Worm (Caenorhabditis elegans): ENCODE results near the gene F53B3.3.

F53B3.3 gene

DNA sequence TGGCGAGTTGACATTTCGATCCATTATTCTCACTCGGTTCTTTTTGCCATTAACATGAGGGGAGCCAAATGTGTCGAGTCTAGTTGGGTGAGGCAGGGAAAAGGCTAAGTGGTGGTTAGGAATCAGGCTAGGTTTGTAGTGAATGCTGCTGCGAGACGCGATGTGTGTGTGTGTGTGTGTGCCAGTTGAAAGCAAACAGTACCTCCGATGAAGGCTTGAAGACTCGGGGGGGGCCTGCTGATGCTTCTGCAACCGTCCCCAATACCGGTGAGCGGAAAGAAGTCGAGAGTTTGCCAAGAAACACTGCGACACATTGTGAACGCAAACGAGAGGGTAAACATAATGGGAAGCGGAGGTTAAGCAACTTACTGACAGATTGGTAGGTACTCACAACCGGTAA, at the start of gene F53B3.3:
Gene F53B3.3 (minus strand): TSS at position 101 of the 400 bp plus-strand sequence.
- no peak for TF ChIP-seq madf-10 (tag; optimal IDR thresholded peaks at IDR 0.05)
- no peak for TF ChIP-seq ztf-18 (tag; optimal IDR thresholded peaks at IDR 0.05)
- no peak for TF ChIP-seq Y56A3A.18 (GFP tag; IDR thresholded peaks at IDR 0.05)
- no peak for TF ChIP-seq hlh-12 (tag; optimal IDR thresholded peaks at IDR 0.05)
- TF ChIP-seq ceh-27 (GFP tag; optimal IDR thresholded peaks at IDR 0.05), result no peak
- TF ChIP-seq attf-5 (GFP tag; optimal IDR thresholded peaks at IDR 0.05), result no peak
- TF ChIP-seq aptf-2 (GFP tag; conservative IDR thresholded peaks at IDR 0.05), result no peak
- TF ChIP-seq hmg-20 (GFP tag; IDR thresholded peaks at IDR 0.05), result no peak
- TF ChIP-seq F55B11.4 (tag; optimal IDR thresholded peaks at IDR 0.05; ENCODE audit: borderline replicate concordance, insufficient read depth), result no peak
- TF ChIP-seq ztf-25 (GFP tag; IDR thresholded peaks at IDR 0.05), result no peak

DNA sequence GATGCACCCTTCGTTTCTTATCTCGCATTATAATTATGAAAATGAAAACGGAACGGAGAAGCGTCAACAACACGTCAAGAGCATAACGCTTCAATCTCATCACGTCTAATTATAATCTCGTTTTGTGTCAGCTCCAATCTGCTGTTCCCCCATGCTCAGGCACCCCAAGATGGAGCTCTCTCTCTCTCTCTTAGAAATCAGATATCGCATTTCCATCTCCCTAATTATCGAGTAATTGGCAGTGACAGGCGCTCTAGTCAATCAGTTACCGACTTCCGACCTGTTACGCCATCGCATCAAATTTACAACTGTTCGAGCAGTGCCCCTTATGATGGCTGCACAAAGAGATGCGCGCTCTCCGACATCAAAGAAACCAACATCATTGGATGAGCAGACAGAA, 49.5 kb upstream of the F53B3.3 start:
- TF ChIP-seq lsl-1 (GFP tag; optimal IDR thresholded peaks at IDR 0.05), result no peak
- TF ChIP-seq ztf-18 (tag; optimal IDR thresholded peaks at IDR 0.05), result no peak
- no peak for TF ChIP-seq ceh-91 (GFP tag; IDR thresholded peaks at IDR 0.05)
- no peak for TF ChIP-seq ztf-6 (GFP tag; IDR thresholded peaks at IDR 0.05)
- no peak for TF ChIP-seq B0336.3 (GFP tag; IDR thresholded peaks at IDR 0.05)
- no peak for TF ChIP-seq attf-6 (GFP tag; IDR thresholded peaks at IDR 0.05)
- no peak for TF ChIP-seq nhr-120 (GFP tag; IDR thresholded peaks at IDR 0.05)
- no peak for TF ChIP-seq tbx-9 (tag; optimal IDR thresholded peaks at IDR 0.05; ENCODE audit: borderline replicate concordance)
- TF ChIP-seq C06A6.2 (GFP tag; conservative IDR thresholded peaks at IDR 0.05), result no peak
- no peak for TF ChIP-seq mes-4 (tag; optimal IDR thresholded peaks at IDR 0.05)
- no peak for TF ChIP-seq egl-18 (GFP tag; IDR thresholded peaks at IDR 0.05)
- no peak for TF ChIP-seq dpff-1 (tag; optimal IDR thresholded peaks at IDR 0.05)

DNA sequence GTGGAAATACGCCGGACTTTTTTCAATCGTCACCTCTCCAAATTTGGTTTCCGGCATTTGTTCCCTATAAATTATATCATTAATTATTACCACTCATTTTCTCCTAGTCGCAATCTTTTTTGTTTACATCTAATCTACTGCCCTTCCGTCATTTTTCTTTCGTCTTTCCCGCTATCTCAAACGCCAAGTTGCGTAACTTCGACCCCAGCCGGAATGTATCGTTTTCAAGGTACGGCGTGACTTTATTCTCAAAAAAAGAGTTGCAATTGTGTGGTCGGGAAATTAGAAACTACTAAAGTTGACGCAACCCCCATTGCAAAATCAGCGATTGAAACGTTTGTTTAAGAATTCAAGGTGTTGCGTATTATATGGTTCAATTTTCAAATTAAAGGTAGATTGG, 48.6 kb upstream of the F53B3.3 start:
- no peak for TF ChIP-seq nhr-27 (tag; optimal IDR thresholded peaks at IDR 0.05)
- no peak for TF ChIP-seq sdz-38 (tag; optimal IDR thresholded peaks at IDR 0.05)
- TF ChIP-seq mes-4 (tag; optimal IDR thresholded peaks at IDR 0.05), result no peak
- TF ChIP-seq madf-6 (GFP tag; IDR thresholded peaks at IDR 0.05), result no peak
- no peak for TF ChIP-seq unc-130 (GFP tag; optimal IDR thresholded peaks at IDR 0.05)
- no peak for TF ChIP-seq tbp1 (GFP tag; optimal IDR thresholded peaks at IDR 0.05)
- TF ChIP-seq dpff-1 (tag; optimal IDR thresholded peaks at IDR 0.05), result no peak
- no peak for TF ChIP-seq hmg-1.2 (GFP tag; IDR thresholded peaks at IDR 0.05)
- no peak for TF ChIP-seq snpc-3.4 (tag; optimal IDR thresholded peaks at IDR 0.05)
- no peak for TF ChIP-seq B0336.3 (GFP tag; IDR thresholded peaks at IDR 0.05)
- no peak for TF ChIP-seq nhr-120 (GFP tag; IDR thresholded peaks at IDR 0.05)
- TF ChIP-seq hsf-1 (GFP tag; IDR thresholded peaks at IDR 0.05), result no peak
- no peak for TF ChIP-seq ekl-4 (GFP tag; IDR thresholded peaks at IDR 0.05)
- no peak for TF ChIP-seq madf-3 (GFP tag; IDR thresholded peaks at IDR 0.05)

DNA sequence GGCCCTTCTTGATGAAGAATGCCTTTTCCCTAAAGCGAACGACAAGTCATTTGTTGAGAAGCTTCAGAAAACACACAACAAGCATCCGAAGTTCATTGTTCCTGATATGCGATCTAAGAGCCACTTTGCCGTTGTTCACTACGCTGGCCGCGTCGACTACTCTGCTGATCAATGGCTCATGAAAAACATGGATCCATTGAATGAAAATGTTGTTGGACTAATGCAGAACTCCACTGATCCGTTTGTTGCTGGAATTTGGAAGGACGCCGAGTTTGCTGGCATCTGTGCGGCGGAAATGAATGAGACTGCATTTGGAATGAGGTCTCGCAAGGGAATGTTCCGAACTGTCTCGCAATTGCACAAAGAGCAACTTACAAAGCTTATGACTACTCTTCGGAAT, 41.8 kb upstream of the F53B3.3 start:
- no peak for TF ChIP-seq bed-2 (GFP tag; IDR thresholded peaks at IDR 0.05)
- no peak for TF ChIP-seq dpl-1 (GFP tag; optimal IDR thresholded peaks at IDR 0.05)
- TF ChIP-seq lin-54 (GFP tag; optimal IDR thresholded peaks at IDR 0.05), result no peak
- no peak for TF ChIP-seq ztf-22 (GFP tag; optimal IDR thresholded peaks at IDR 0.05)
- TF ChIP-seq D2030.7 (GFP tag; IDR thresholded peaks at IDR 0.05), result no peak
- TF ChIP-seq nfya-1 (tag; optimal IDR thresholded peaks at IDR 0.05; ENCODE audit: borderline replicate concordance, insufficient read depth), result no peak
- TF ChIP-seq attf-3 (GFP tag; conservative IDR thresholded peaks at IDR 0.05), result no peak
- TF ChIP-seq sdz-38 (tag; optimal IDR thresholded peaks at IDR 0.05), result no peak
- TF ChIP-seq K11D2.4 (GFP tag; IDR thresholded peaks at IDR 0.05), result no peak
- no peak for TF ChIP-seq ama-1 (optimal IDR thresholded peaks at IDR 0.05)
- no peak for TF ChIP-seq ama-1 (GFP tag; optimal IDR thresholded peaks at IDR 0.05)
- no peak for TF ChIP-seq snpc-4 (GFP tag; optimal IDR thresholded peaks at IDR 0.05)
- TF ChIP-seq snpc-4 (tag; optimal IDR thresholded peaks at IDR 0.05), result no peak
- no peak for TF ChIP-seq egl-18 (GFP tag; IDR thresholded peaks at IDR 0.05)
- no peak for TF ChIP-seq F57A8.1 (GFP tag; optimal IDR thresholded peaks at IDR 0.05)

Data from whole organism, young adult.